Fruit fly (Drosophila melanogaster) whole organism, wandering third instar larva: ENCODE results near the gene CG13653.

Experiments used
- Hnf4 ChIP-seq: fragments of 200-800 bp; sonication (Bioruptor generic); optimal IDR thresholded peaks from 2 replicates; lab custom pipeline; 2016; ENCODE audit warnings: missing biosample characterization, mild to moderate bottlenecking, missing genetic modification characterization
- OdsH ChIP-seq: fragments of 200-800 bp; sonication (Bioruptor generic); optimal IDR thresholded peaks from 2 replicates; lab custom pipeline; 2016; ENCODE audit warnings: missing biosample characterization, mild to moderate bottlenecking, missing genetic modification characterization

DNA sequence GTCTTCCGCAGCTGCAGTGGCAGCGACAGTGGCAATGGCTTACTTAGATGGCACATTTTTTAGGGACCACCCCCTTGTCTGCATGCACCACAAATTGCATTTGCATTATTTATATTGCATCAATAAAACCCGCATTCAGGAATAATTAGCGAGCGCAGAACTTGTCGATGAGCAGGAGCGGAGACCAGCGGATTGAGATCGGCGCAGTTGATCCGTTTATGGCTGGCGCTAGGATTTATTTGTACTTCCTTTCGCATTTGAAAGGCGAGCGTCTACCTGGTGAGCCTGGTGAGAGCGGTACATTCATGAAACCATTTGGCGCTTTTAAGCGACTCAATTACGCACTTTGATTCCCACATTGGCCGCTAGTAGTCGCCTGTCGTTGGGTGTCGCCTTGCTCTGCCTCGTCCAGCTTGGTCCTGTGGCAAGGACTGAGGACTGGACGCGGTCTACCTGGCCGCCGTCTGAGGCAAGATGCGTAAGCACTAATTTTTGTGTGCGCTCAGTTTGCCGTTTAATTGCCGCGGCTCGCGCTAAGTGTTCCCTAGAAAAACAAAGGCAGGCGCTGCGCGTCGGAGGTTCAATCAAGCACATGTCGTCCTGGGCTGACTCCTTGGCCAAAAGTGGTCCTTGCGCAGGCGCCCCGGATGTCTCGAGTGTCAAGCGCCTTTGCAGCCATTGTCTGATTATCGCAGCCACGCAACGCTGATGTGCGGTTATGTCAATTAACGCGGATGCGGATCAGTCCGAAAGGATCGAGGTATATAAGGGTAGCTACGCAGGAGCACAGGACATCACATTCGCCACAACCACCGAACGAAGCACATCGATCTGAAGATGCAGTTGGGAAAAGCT, at the start of gene CG13653:
- TF ChIP-seq OdsH (no peak), Hnf4 (GFP tag; lab: Kevin White, UChicago) (no peak)
